Worm (Caenorhabditis elegans): ENCODE measurements around the gene ndub-11.
"Not testable (repeated sequence)": the region's sequence is repeated elsewhere in the genome, so short reads cannot be mapped to it uniquely, and the experiment has no call there.

DNA sequence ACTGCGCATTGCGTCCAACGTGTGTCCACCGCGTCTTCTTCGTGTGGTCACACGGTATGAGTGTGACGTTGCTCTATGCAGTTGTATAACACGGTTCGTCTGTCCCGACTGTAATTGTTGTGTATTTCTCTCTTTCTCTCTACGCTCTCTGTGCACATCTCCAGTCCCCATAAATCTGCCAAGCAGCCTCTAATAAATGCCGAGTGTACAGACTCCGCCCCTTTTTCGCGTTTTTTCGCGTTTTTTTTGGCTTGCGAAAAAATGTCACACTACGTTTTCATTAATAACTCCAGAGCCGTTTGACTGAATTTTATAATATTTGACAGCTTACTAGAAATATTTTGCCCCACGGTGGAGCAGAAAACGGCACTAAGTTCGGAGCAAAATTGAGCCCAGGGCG is 7.7 kb downstream of the ndub-11 start, which contains the start of gene erp-44.3:
- TF ChIP-seq flt-1 (GFP tag; IDR thresholded peaks at IDR 0.05); ztf-29 (GFP tag; IDR thresholded peaks at IDR 0.05); ref-1 (GFP tag; conservative IDR thresholded peaks at IDR 0.05); cog-1 (tag; optimal IDR thresholded peaks at IDR 0.05); ztf-23 (GFP tag; IDR thresholded peaks at IDR 0.05); med-1 (GFP tag; optimal IDR thresholded peaks at IDR 0.05; ENCODE audit: insufficient read depth); klf-2 (GFP tag; conservative IDR thresholded peaks at IDR 0.05): not testable (repeated sequence)
